Worm (Caenorhabditis elegans): Measurements from ENCODE around the gene R07E3.7.
A peak's percentile ranks its signal among the peaks of the same experiment; 100 is the strongest.

R07E3.7 gene

ce11 chrX:10373581-10373980 lies 18.0 kb upstream of the R07E3.7 start:
- TF ChIP-seq tlp-1 (tag; optimal IDR thresholded peaks at IDR 0.05) (no peak), elt-2 (tag; optimal IDR thresholded peaks at IDR 0.05) (no peak), zag-1 (tag; optimal IDR thresholded peaks at IDR 0.05) (no peak), efl-1 (optimal IDR thresholded peaks at IDR 0.05) (no peak), efl-1 (GFP tag; optimal IDR thresholded peaks at IDR 0.05 in 1 of 2) (peak in 1 of 2 experiments; percentile 85)

ce11 chrX:10372556-10372955 lies 17.0 kb upstream of the R07E3.7 start, which contains the start of gene Y49A10A.2:
TSS of gene Y49A10A.2 (minus strand) at chrX:10372664.
- TF ChIP-seq unc-86 (tag; optimal IDR thresholded peaks at IDR 0.05) = peak; percentile 36
- TF ChIP-seq efl-1 (optimal IDR thresholded peaks at IDR 0.05) = peak; percentile 13 to 48
- no peak for TF ChIP-seq efl-1 (GFP tag; optimal IDR thresholded peaks at IDR 0.05 in 1 of 2)
- TF ChIP-seq nhr-85 (tag) = peak; percentile 57
- peak; percentile 61 for TF ChIP-seq rnt-1 (tag; optimal IDR thresholded peaks at IDR 0.05)
- TF ChIP-seq pag-3 (tag; optimal IDR thresholded peaks at IDR 0.05; ENCODE audit: borderline replicate concordance, insufficient read depth) = peak; percentile 44
- TF ChIP-seq nhr-71 (tag; optimal IDR thresholded peaks at IDR 0.05) = peak; percentile 55
- peak; percentile 18 for TF ChIP-seq fkh-8 (tag; optimal IDR thresholded peaks at IDR 0.05)
- no peak for TF ChIP-seq nhr-90 (tag; optimal IDR thresholded peaks at IDR 0.05; ENCODE audit: poor library complexity)
- TF ChIP-seq pax-3 (tag; optimal IDR thresholded peaks at IDR 0.05) = no peak
- no peak for TF ChIP-seq pqm-1 (tag; optimal IDR thresholded peaks at IDR 0.05)
- TF ChIP-seq mep-1 (tag; optimal IDR thresholded peaks at IDR 0.05) = peak; percentile 31
- peak in 1 of 2 experiments; percentile 13 for TF ChIP-seq mdl-1 (tag; optimal IDR thresholded peaks at IDR 0.05)
- no peak for TF ChIP-seq fkh-10 (GFP tag; optimal IDR thresholded peaks at IDR 0.05)
- peak; percentile 29 for TF ChIP-seq tbx-2 (tag; optimal IDR thresholded peaks at IDR 0.05)
- TF ChIP-seq lin-15B (tag; optimal IDR thresholded peaks at IDR 0.05) = no peak
- peak; percentile 14 for TF ChIP-seq blmp-1 (tag; optimal IDR thresholded peaks at IDR 0.05)
- peak; percentile 41 for TF ChIP-seq nhr-47 (tag; optimal IDR thresholded peaks at IDR 0.05)
- TF ChIP-seq ceh-82 (tag; optimal IDR thresholded peaks at IDR 0.05) = peak in 2 of 3 experiments; percentile 2 to 16
- TF ChIP-seq mef-2 (tag; optimal IDR thresholded peaks at IDR 0.05) = no peak
- no peak for TF ChIP-seq ztf-11 (tag; optimal IDR thresholded peaks at IDR 0.05)
- TF ChIP-seq ces-1 (GFP tag; optimal IDR thresholded peaks at IDR 0.05) = no peak
- 0 out of 2 replicates have a peak, but pooled peaks have one; percentile 17 for TF ChIP-seq nhr-19 (GFP tag; conservative IDR thresholded peaks at IDR 0.05)
- peak; percentile 39 for TF ChIP-seq dsc-1 (tag; optimal IDR thresholded peaks at IDR 0.05)
- peak; percentile 52 for TF ChIP-seq snu-23 (GFP tag; optimal IDR thresholded peaks at IDR 0.05)
- no peak for TF ChIP-seq jun-1 (tag; optimal IDR thresholded peaks at IDR 0.05)
- TF ChIP-seq C04F5.9 (tag; optimal IDR thresholded peaks at IDR 0.05) = no peak
- TF ChIP-seq swsn-7 (tag; optimal IDR thresholded peaks at IDR 0.05) = peak; percentile 58
- TF ChIP-seq lsy-2 (tag; optimal IDR thresholded peaks at IDR 0.05) = peak in 1 of 2 experiments; percentile 40
- TF ChIP-seq lin-14 (GFP tag; optimal IDR thresholded peaks at IDR 0.05) = peak; percentile 80
- TF ChIP-seq lin-35 (GFP tag; optimal IDR thresholded peaks at IDR 0.05) = peak in 1 of 2 experiments; percentile 5
- TF ChIP-seq C34B4.2 (tag; optimal IDR thresholded peaks at IDR 0.05) = no peak
- TF ChIP-seq nhr-20 (tag; optimal IDR thresholded peaks at IDR 0.05) = peak; percentile 40
- peak; percentile 23 for TF ChIP-seq xbp-1 (tag; optimal IDR thresholded peaks at IDR 0.05)

- TF ChIP-seq elt-2 (tag; optimal IDR thresholded peaks at IDR 0.05) (no peak), blmp-1 (tag; optimal IDR thresholded peaks at IDR 0.05) (peak; percentile 16)
Observed at ce11 chrX:10358083-10358482, 2.5 kb upstream of the R07E3.7 start, which contains the start of gene efhc-1. TSS of gene efhc-1 (plus strand) at chrX:10358383.

- TF ChIP-seq unc-62 (GFP tag; optimal IDR thresholded peaks at IDR 0.05) (no peak), dpl-1 (GFP tag; optimal IDR thresholded peaks at IDR 0.05) (no peak), alr-1 (tag; optimal IDR thresholded peaks at IDR 0.05; ENCODE audit: borderline replicate concordance) (no peak), rnt-1 (tag; optimal IDR thresholded peaks at IDR 0.05) (no peak), lin-15B (tag; optimal IDR thresholded peaks at IDR 0.05) (no peak), tlp-1 (tag; optimal IDR thresholded peaks at IDR 0.05) (no peak), isw-1 (GFP tag; IDR thresholded peaks at IDR 0.05) (no peak), pag-3 (tag; optimal IDR thresholded peaks at IDR 0.05; ENCODE audit: borderline replicate concordance, insufficient read depth) (no peak)
Observed at ce11 chrX:10353857-10354256, 1.7 kb downstream of the R07E3.7 start.
